Worm (Caenorhabditis elegans): ENCODE results near the gene ssup-72.

- no peak for TF ChIP-seq unc-62 (GFP tag; optimal IDR thresholded peaks at IDR 0.05)
- TF ChIP-seq lin-13 (tag; optimal IDR thresholded peaks at IDR 0.05): no peak
- TF ChIP-seq bed-3 (GFP tag; optimal IDR thresholded peaks at IDR 0.05): no peak
- no peak for TF ChIP-seq pha-4 (tag; optimal IDR thresholded peaks at IDR 0.05)
- no peak for TF ChIP-seq snpc-4 (tag; optimal IDR thresholded peaks at IDR 0.05)
- no peak for TF ChIP-seq ceh-39 (tag; optimal IDR thresholded peaks at IDR 0.05)
- TF ChIP-seq ztf-11 (tag; optimal IDR thresholded peaks at IDR 0.05): no peak
- TF ChIP-seq M03D4.4 (tag; optimal IDR thresholded peaks at IDR 0.05): no peak
- no peak for TF ChIP-seq sptf-1 (tag; optimal IDR thresholded peaks at IDR 0.05)
- TF ChIP-seq mep-1 (tag; optimal IDR thresholded peaks at IDR 0.05): no peak
- no peak for TF ChIP-seq unc-120 (tag; optimal IDR thresholded peaks at IDR 0.05; ENCODE audit: poor library complexity, severe bottlenecking)
- no peak for TF ChIP-seq zip-8 (tag; optimal IDR thresholded peaks at IDR 0.05)
- no peak for TF ChIP-seq nhr-2 (tag; optimal IDR thresholded peaks at IDR 0.05)
- TF ChIP-seq ham-2 (GFP tag; optimal IDR thresholded peaks at IDR 0.05): no peak
These were observed 32.1 kb downstream of the ssup-72 start for ce11 chrII:6808539-6808938.

Data from whole organism, mixed stage, embryonic.